Worm (Caenorhabditis elegans): ENCODE measurements around the gene F33A8.7.
A peak's percentile ranks its signal among the peaks of the same experiment; 100 is the strongest.

F33A8.7 gene

ce11 chrII:11049876-11050275 is 24.4 kb upstream of the F33A8.7 start, which contains the start of the genes sdhd-1 and ilkp-1:
Gene sdhd-1 (minus strand): TSS chrII:11049913.
Gene ilkp-1 (plus strand): TSS chrII:11050255.
- peak; percentile 71 for TF ChIP-seq ces-1 (GFP tag; optimal IDR thresholded peaks at IDR 0.05)
- TF ChIP-seq unc-62 (GFP tag; optimal IDR thresholded peaks at IDR 0.05): no peak
- peak; percentile 49 for TF ChIP-seq lsy-2 (tag; optimal IDR thresholded peaks at IDR 0.05)

- TF ChIP-seq mab-5 (tag; optimal IDR thresholded peaks at IDR 0.05): no peak
- no peak for TF ChIP-seq cnd-1 (tag; optimal IDR thresholded peaks at IDR 0.05)
- TF ChIP-seq bed-3 (GFP tag; optimal IDR thresholded peaks at IDR 0.05): no peak
- TF ChIP-seq flh-1 (GFP tag; optimal IDR thresholded peaks at IDR 0.05): no peak
- TF ChIP-seq nhr-12 (tag; optimal IDR thresholded peaks at IDR 0.05): no peak
- TF ChIP-seq ceh-39 (tag; optimal IDR thresholded peaks at IDR 0.05): no peak
- no peak for TF ChIP-seq unc-62 (GFP tag; optimal IDR thresholded peaks at IDR 0.05)
- no peak for TF ChIP-seq zip-8 (tag; optimal IDR thresholded peaks at IDR 0.05)
- TF ChIP-seq pha-4 (tag; optimal IDR thresholded peaks at IDR 0.05): no peak
- TF ChIP-seq hlh-1 (tag; optimal IDR thresholded peaks at IDR 0.05): no peak
These were observed 23.5 kb upstream of the F33A8.7 start, which contains the start of gene F33A8.4 for ce11 chrII:11048930-11049329. Gene F33A8.4 (minus strand): TSS chrII:11049030.

ce11 chrII:11045872-11046271 is 20.4 kb upstream of the F33A8.7 start, which contains the start of gene col-83:
Gene col-83 (minus strand): TSS chrII:11045972.
- no peak for TF ChIP-seq elt-3 (tag; optimal IDR thresholded peaks at IDR 0.05)
- no peak for TF ChIP-seq elt-1 (tag; optimal IDR thresholded peaks at IDR 0.05; ENCODE audit: borderline replicate concordance, insufficient read depth)
- TF ChIP-seq nhr-12 (tag; optimal IDR thresholded peaks at IDR 0.05): no peak
- TF ChIP-seq mls-2 (tag; optimal IDR thresholded peaks at IDR 0.05): no peak
- TF ChIP-seq sem-2 (GFP tag; optimal IDR thresholded peaks at IDR 0.05): no peak
- TF ChIP-seq lsy-2 (tag; optimal IDR thresholded peaks at IDR 0.05): no peak
- no peak for TF ChIP-seq zip-8 (tag; optimal IDR thresholded peaks at IDR 0.05)
- no peak for TF ChIP-seq M03D4.4 (tag; optimal IDR thresholded peaks at IDR 0.05)
- no peak for TF ChIP-seq pha-4 (tag; optimal IDR thresholded peaks at IDR 0.05)
- no peak for TF ChIP-seq ceh-39 (tag; optimal IDR thresholded peaks at IDR 0.05)
- no peak for TF ChIP-seq ceh-83 (GFP tag; optimal IDR thresholded peaks at IDR 0.05)
- no peak for TF ChIP-seq unc-39 (tag; optimal IDR thresholded peaks at IDR 0.05)
- TF ChIP-seq hlh-1 (tag; optimal IDR thresholded peaks at IDR 0.05): no peak

- no peak for TF ChIP-seq ceh-39 (tag; optimal IDR thresholded peaks at IDR 0.05)
- TF ChIP-seq sptf-1 (tag; optimal IDR thresholded peaks at IDR 0.05): no peak
- no peak for TF ChIP-seq lin-32 (GFP tag; optimal IDR thresholded peaks at IDR 0.05)
- TF ChIP-seq mls-2 (tag; optimal IDR thresholded peaks at IDR 0.05): no peak
- TF ChIP-seq elt-3 (tag; optimal IDR thresholded peaks at IDR 0.05): no peak
- no peak for TF ChIP-seq hlh-1 (tag; optimal IDR thresholded peaks at IDR 0.05)
- TF ChIP-seq ceh-43 (GFP tag; optimal IDR thresholded peaks at IDR 0.05): no peak
- TF ChIP-seq flh-1 (GFP tag; optimal IDR thresholded peaks at IDR 0.05): no peak
- no peak for TF ChIP-seq bed-3 (GFP tag; optimal IDR thresholded peaks at IDR 0.05)
These were observed 18.7 kb upstream of the F33A8.7 start for ce11 chrII:11044193-11044568.

- TF ChIP-seq drap-1 (GFP tag; optimal IDR thresholded peaks at IDR 0.05) (no peak), cnd-1 (tag; optimal IDR thresholded peaks at IDR 0.05) (no peak), elt-1 (tag; optimal IDR thresholded peaks at IDR 0.05; ENCODE audit: borderline replicate concordance, insufficient read depth) (peak; percentile 97), zip-8 (tag; optimal IDR thresholded peaks at IDR 0.05) (peak; percentile 88)
These were observed 18.2 kb upstream of the F33A8.7 start for ce11 chrII:11043546-11044192.

ce11 chrII:11042878-11043331 is 17.4 kb upstream of the F33A8.7 start:
- TF ChIP-seq ham-2 (GFP tag; optimal IDR thresholded peaks at IDR 0.05): peak; percentile 81
- TF ChIP-seq tbx-8 (GFP tag; optimal IDR thresholded peaks at IDR 0.05): no peak
- TF ChIP-seq unc-120 (tag; optimal IDR thresholded peaks at IDR 0.05; ENCODE audit: poor library complexity, severe bottlenecking): peak; percentile 81
- peak; percentile 30 for TF ChIP-seq pha-4 (tag; optimal IDR thresholded peaks at IDR 0.05)
- TF ChIP-seq cnd-1 (tag; optimal IDR thresholded peaks at IDR 0.05): peak; percentile 51
- TF ChIP-seq ceh-43 (GFP tag; optimal IDR thresholded peaks at IDR 0.05): no peak
- TF ChIP-seq lin-13 (tag; optimal IDR thresholded peaks at IDR 0.05): peak; percentile 45
- no peak for TF ChIP-seq nhr-28 (tag; optimal IDR thresholded peaks at IDR 0.05)
- no peak for TF ChIP-seq snpc-4 (tag; optimal IDR thresholded peaks at IDR 0.05)
- TF ChIP-seq blmp-1 (tag; optimal IDR thresholded peaks at IDR 0.05): no peak
- TF ChIP-seq unc-62 (GFP tag; optimal IDR thresholded peaks at IDR 0.05): no peak
- TF ChIP-seq lsy-2 (tag; optimal IDR thresholded peaks at IDR 0.05): peak; percentile 25
- no peak for TF ChIP-seq zip-8 (tag; optimal IDR thresholded peaks at IDR 0.05)
- no peak for TF ChIP-seq bed-3 (GFP tag; optimal IDR thresholded peaks at IDR 0.05)
- no peak for TF ChIP-seq nhr-12 (tag; optimal IDR thresholded peaks at IDR 0.05)
- no peak for TF ChIP-seq elt-3 (tag; optimal IDR thresholded peaks at IDR 0.05)
- no peak for TF ChIP-seq mab-5 (tag; optimal IDR thresholded peaks at IDR 0.05)
- no peak for TF ChIP-seq sem-2 (GFP tag; optimal IDR thresholded peaks at IDR 0.05)
- peak; percentile 3 for TF ChIP-seq nhr-237 (tag; optimal IDR thresholded peaks at IDR 0.05)
- TF ChIP-seq ceh-83 (GFP tag; optimal IDR thresholded peaks at IDR 0.05): peak; percentile 9
- TF ChIP-seq unc-39 (tag; optimal IDR thresholded peaks at IDR 0.05): no peak
- TF ChIP-seq M03D4.4 (tag; optimal IDR thresholded peaks at IDR 0.05): peak; percentile 56
- TF ChIP-seq nhr-2 (tag; optimal IDR thresholded peaks at IDR 0.05): peak; percentile 37
- TF ChIP-seq hlh-1 (tag; optimal IDR thresholded peaks at IDR 0.05): peak; percentile 68
- TF ChIP-seq lin-32 (GFP tag; optimal IDR thresholded peaks at IDR 0.05): peak; percentile 41
- peak; percentile 80 for TF ChIP-seq ces-1 (GFP tag; optimal IDR thresholded peaks at IDR 0.05)
- TF ChIP-seq drap-1 (GFP tag; optimal IDR thresholded peaks at IDR 0.05): peak; percentile 67
- no peak for TF ChIP-seq elt-1 (tag; optimal IDR thresholded peaks at IDR 0.05; ENCODE audit: borderline replicate concordance, insufficient read depth)
- peak; percentile 70 for TF ChIP-seq sptf-1 (tag; optimal IDR thresholded peaks at IDR 0.05)
- peak; percentile 42 for TF ChIP-seq ztf-11 (tag; optimal IDR thresholded peaks at IDR 0.05)
- TF ChIP-seq nhr-76 (tag; optimal IDR thresholded peaks at IDR 0.05): no peak
- TF ChIP-seq mls-2 (tag; optimal IDR thresholded peaks at IDR 0.05): peak; percentile 71
